Fruit fly (Drosophila melanogaster) whole organism, embryonic: ENCODE results near the gene CG14450.

Experiments
- Abd-B ChIP-seq: fragments of 200-800 bp; sonication (Bioruptor generic); optimal IDR thresholded peaks from 2 replicates; lab custom pipeline; 2018; ENCODE audit warnings: missing biosample characterization, mild to moderate bottlenecking, missing genetic modification characterization, moderate library complexity
- CG10274 ChIP-seq: fragments of 200-800 bp; sonication (Bioruptor generic); optimal IDR thresholded peaks from 3 replicates; lab custom pipeline; 2017; ENCODE audit warnings: missing biosample characterization, mild to moderate bottlenecking, missing genetic modification characterization
- CG10979 ChIP-seq: fragments of 200-800 bp; sonication (Bioruptor generic); optimal IDR thresholded peaks from 2 replicates; lab custom pipeline; 2018; ENCODE audit warnings: missing biosample characterization, mild to moderate bottlenecking, missing genetic modification characterization, moderate library complexity
- CG18011 ChIP-seq: fragments of 200-800 bp; sonication (Bioruptor generic); optimal IDR thresholded peaks from 2 replicates; lab custom pipeline; 2017; ENCODE audit warnings: missing biosample characterization, missing genetic modification characterization, mild to moderate bottlenecking, moderate library complexity, missing genotype
- CG2889 ChIP-seq: fragments of 200-800 bp; sonication (Bioruptor generic); IDR thresholded peaks from 3 replicates; pipeline ENCODE4 v1.3.6; 2022; ENCODE audit warnings: missing biosample characterization, missing genetic modification characterization
- CG34422 ChIP-seq: fragments of 200-800 bp; sonication (Bioruptor generic); IDR thresholded peaks from 3 replicates; pipeline ENCODE4 v1.3.6; 2022; ENCODE audit warnings: missing biosample characterization, missing genetic modification characterization
- CG3726 ChIP-seq: fragments of 200-800 bp; sonication (Bioruptor generic); IDR thresholded peaks from 3 replicates; pipeline ENCODE4, ENCODE4 v1.3.6; 2022; ENCODE audit warnings: missing biosample characterization, missing genetic modification characterization
- CG4282 ChIP-seq: fragments of 200-800 bp; sonication (Bioruptor generic); optimal IDR thresholded peaks from 2 replicates; lab custom pipeline; 2016; ENCODE audit warnings: missing biosample characterization, missing genetic modification characterization
- CG6683 ChIP-seq: fragments of 200-800 bp; sonication (Bioruptor generic); optimal IDR thresholded peaks from 2 replicates; lab custom pipeline; 2017; ENCODE audit warnings: missing biosample characterization, mild to moderate bottlenecking, missing genetic modification characterization, missing genetic modification reagents
- CG6813 ChIP-seq: fragments of 200-800 bp; sonication (Bioruptor generic); optimal IDR thresholded peaks from 2 replicates; lab custom pipeline; 2017; ENCODE audit warnings: missing biosample characterization, missing genetic modification characterization, mild to moderate bottlenecking, moderate library complexity, missing genetic modification reagents
- CG7786 ChIP-seq: fragments of 200-800 bp; sonication (Bioruptor generic); optimal IDR thresholded peaks from 2 replicates; lab custom pipeline; 2016; ENCODE audit warnings: missing biosample characterization, missing genetic modification characterization
- CG7987 ChIP-seq: fragments of 200-800 bp; sonication (Bioruptor generic); optimal IDR thresholded peaks from 2 replicates; lab custom pipeline; 2018; ENCODE audit warnings: missing biosample characterization, mild to moderate bottlenecking, missing genetic modification characterization, moderate library complexity
- CG8290 ChIP-seq, 3 experiments: fragments of 200-800 bp; sonication (Bioruptor generic); optimal IDR thresholded peaks; 2 replicates each; lab custom pipeline; 2016 to 2019; ENCODE audit warnings: missing biosample characterization in 3 of 3, missing genetic modification characterization in 3 of 3, mild to moderate bottlenecking in 2 of 3, moderate library complexity in 1 of 3
- CTCF ChIP-seq: fragments of 200-800 bp; sonication (Bioruptor generic); optimal IDR thresholded peaks from 2 replicates; lab custom pipeline; 2017; ENCODE audit warnings: missing biosample characterization, mild to moderate bottlenecking, missing genetic modification characterization, moderate library complexity
- CkIIα-i1 ChIP-seq: fragments of 200-800 bp; sonication (Bioruptor generic); IDR thresholded peaks from 2 replicates; pipeline ENCODE4 v1.3.6; 2022; ENCODE audit warnings: missing biosample characterization, missing genetic modification characterization
- Dll ChIP-seq: fragments of 200-800 bp; sonication (Bioruptor generic); IDR thresholded peaks from 4 replicates; pipeline ENCODE4 v1.3.6; 2022; ENCODE audit warnings: missing biosample characterization, missing genetic modification characterization; ENCODE audit not compliant: partially characterized antibody
- E2f2 ChIP-seq: fragments of 200-800 bp; sonication (Bioruptor generic); IDR thresholded peaks from 2 replicates; pipeline ENCODE4 v1.3.6; 2022; ENCODE audit warnings: missing biosample characterization, missing genetic modification characterization
- Ets65A ChIP-seq: fragments of 200-800 bp; sonication (Bioruptor generic); peaks from one replicate; lab custom pipeline; 2016; ENCODE audit warnings: missing biosample characterization, missing genetic modification characterization
- H2.0 ChIP-seq: fragments of 200-800 bp; sonication (Bioruptor generic); IDR thresholded peaks from 2 replicates; pipeline ENCODE4 v1.3.6; 2022; ENCODE audit warnings: missing biosample characterization, missing genetic modification characterization
- HHEX ChIP-seq: fragments of 200-800 bp; sonication (Bioruptor generic); optimal IDR thresholded peaks from 3 replicates; lab custom pipeline; 2017; ENCODE audit warnings: missing biosample characterization, mild to moderate bottlenecking, missing genetic modification characterization, missing genetic modification reagents
- HLHmδ ChIP-seq: fragments of 200-800 bp; sonication (Bioruptor generic); optimal IDR thresholded peaks from 2 replicates; lab custom pipeline; 2018; ENCODE audit warnings: missing biosample characterization, mild to moderate bottlenecking, missing genetic modification characterization, moderate library complexity
- Hey ChIP-seq: fragments of 200-800 bp; sonication (Bioruptor generic); optimal IDR thresholded peaks from 3 replicates; lab custom pipeline; 2018; ENCODE audit warnings: missing biosample characterization, mild to moderate bottlenecking, missing genetic modification characterization
- Myb ChIP-seq: fragments of 200-800 bp; sonication (Bioruptor generic); optimal IDR thresholded peaks from 2 replicates; lab custom pipeline; 2016; ENCODE audit warnings: missing biosample characterization, missing genetic modification characterization
- Neu2 ChIP-seq: fragments of 200-800 bp; sonication (Bioruptor generic); optimal IDR thresholded peaks from 3 replicates; lab custom pipeline; 2016; ENCODE audit warnings: missing biosample characterization, missing genetic modification characterization, borderline replicate concordance
- Optix ChIP-seq: fragments of 200-800 bp; sonication (Bioruptor generic); IDR thresholded peaks from 3 replicates; pipeline ENCODE4 v1.3.6; 2022; ENCODE audit warnings: missing biosample characterization, missing genetic modification characterization
- Sry-β ChIP-seq: fragments of 200-800 bp; sonication (Bioruptor generic); optimal IDR thresholded peaks from 2 replicates; lab custom pipeline; 2018; ENCODE audit warnings: missing biosample characterization, mild to moderate bottlenecking, missing genetic modification characterization, moderate library complexity
- ap ChIP-seq: fragments of 200-800 bp; sonication (Bioruptor generic); IDR thresholded peaks from 2 replicates; pipeline ENCODE4 v1.3.6; 2022; ENCODE audit warnings: missing biosample characterization, missing genetic modification characterization
- ash1 ChIP-seq: fragments of 200-800 bp; sonication (Bioruptor generic); optimal IDR thresholded peaks from 2 replicates; lab custom pipeline; 2018; ENCODE audit warnings: missing biosample characterization, mild to moderate bottlenecking, missing genetic modification characterization
- ato ChIP-seq: fragments of 200-800 bp; sonication (Bioruptor generic); IDR thresholded peaks from 2 replicates; pipeline ENCODE4 v1.3.6; 2022; ENCODE audit warnings: missing biosample characterization, missing genetic modification characterization; ENCODE audit not compliant: partially characterized antibody
- bsh ChIP-seq, 2 experiments: fragments of 200-800 bp; sonication (Bioruptor generic); optimal IDR thresholded peaks; 2 replicates each; lab custom pipeline; 2017 to 2018; ENCODE audit warnings: mild to moderate bottlenecking in 2 of 2, missing biosample characterization in 2 of 2, missing genetic modification characterization in 2 of 2, moderate library complexity in 1 of 2
- cad ChIP-seq: fragments of >200 bp; optimal IDR thresholded peaks from 2 replicates; lab custom pipeline; 2017; ENCODE audit warnings: missing biosample characterization, missing genetic modification characterization
- dmrt11E ChIP-seq: fragments of 200-800 bp; sonication (Bioruptor generic); optimal IDR thresholded peaks from 3 replicates; lab custom pipeline; 2018; ENCODE audit warnings: missing biosample characterization, mild to moderate bottlenecking, missing genetic modification characterization, moderate library complexity
- dmrt99B ChIP-seq: fragments of 200-800 bp; sonication (Bioruptor generic); optimal IDR thresholded peaks from 2 replicates; lab custom pipeline; 2018; ENCODE audit warnings: missing biosample characterization, mild to moderate bottlenecking, missing genetic modification characterization, moderate library complexity
- gem ChIP-seq: fragments of 200-800 bp; sonication (Bioruptor generic); optimal IDR thresholded peaks from 2 replicates; lab custom pipeline; 2019; ENCODE audit warnings: missing biosample characterization, mild to moderate bottlenecking, missing genetic modification characterization, moderate library complexity
- gfzf ChIP-seq: fragments of 200-800 bp; sonication (Bioruptor generic); optimal IDR thresholded peaks from 2 replicates; lab custom pipeline; 2016; ENCODE audit warnings: missing biosample characterization, mild to moderate bottlenecking, missing genetic modification characterization, moderate library complexity
- gsb-n ChIP-seq: fragments of 200-800 bp; sonication (Bioruptor generic); optimal IDR thresholded peaks from 3 replicates; lab custom pipeline; 2018; ENCODE audit warnings: missing biosample characterization, mild to moderate bottlenecking, missing genetic modification characterization
- hbn ChIP-seq: fragments of 200-800 bp; sonication (Bioruptor generic); IDR thresholded peaks from 2 replicates; pipeline ENCODE4 v1.3.6; 2022; ENCODE audit warnings: missing biosample characterization, missing genetic modification characterization; ENCODE audit not compliant: partially characterized antibody
- lola ChIP-seq, 3 experiments: fragments of >200 bp in 2 of 3; fragments of 200-800 bp in 1 of 3; sonication (Bioruptor generic) in 1 of 3; optimal IDR thresholded peaks; 2 replicates each; lab custom pipeline; 2017 to 2019; ENCODE audit warnings: missing biosample characterization in 3 of 3, missing genetic modification characterization in 3 of 3, mild to moderate bottlenecking in 1 of 3, moderate library complexity in 1 of 3
- nmo ChIP-seq: fragments of 200-800 bp; sonication (Bioruptor generic); optimal IDR thresholded peaks from 2 replicates; lab custom pipeline; 2018; ENCODE audit warnings: missing biosample characterization, mild to moderate bottlenecking, missing genetic modification characterization, moderate library complexity
- oc ChIP-seq: fragments of 200-800 bp; sonication (Bioruptor generic); optimal IDR thresholded peaks from 2 replicates; lab custom pipeline; 2018; ENCODE audit warnings: missing biosample characterization, mild to moderate bottlenecking, missing genetic modification characterization, moderate library complexity
- peb ChIP-seq: fragments of 200-800 bp; sonication (Bioruptor generic); IDR thresholded peaks from 2 replicates; pipeline ENCODE4 v1.3.6; 2022; ENCODE audit warnings: missing biosample characterization, missing genetic modification characterization
- pita ChIP-seq: fragments of 200-800 bp; sonication (Bioruptor generic); optimal IDR thresholded peaks from 2 replicates; lab custom pipeline; 2017; ENCODE audit warnings: missing biosample characterization, mild to moderate bottlenecking, missing genetic modification characterization
- psq ChIP-seq: fragments of 200-800 bp; sonication (Bioruptor generic); optimal IDR thresholded peaks from 2 replicates; lab custom pipeline; 2017; ENCODE audit warnings: missing biosample characterization, missing genetic modification characterization
- repo ChIP-seq: fragments of 200-800 bp; sonication (Bioruptor generic); optimal IDR thresholded peaks from 2 replicates; lab custom pipeline; 2016; ENCODE audit warnings: missing biosample characterization, missing genetic modification characterization
- row ChIP-seq: fragments of 200-800 bp; sonication (Bioruptor generic); IDR thresholded peaks from 3 replicates; pipeline ENCODE4 v1.3.6; 2022; ENCODE audit warnings: missing biosample characterization, missing genetic modification characterization
- slp2 ChIP-seq: fragments of 200-800 bp; sonication (Bioruptor generic); optimal IDR thresholded peaks from 2 replicates; lab custom pipeline; 2016; ENCODE audit warnings: missing biosample characterization, missing genetic modification characterization
- ssp ChIP-seq: fragments of 200-800 bp; sonication (Bioruptor generic); IDR thresholded peaks from 2 replicates; pipeline ENCODE4 v1.3.6; 2022; ENCODE audit warnings: missing biosample characterization, missing genetic modification characterization
- zen2 ChIP-seq: fragments of 200-800 bp; sonication (Bioruptor generic); IDR thresholded peaks from 3 replicates; pipeline ENCODE4 v1.3.6; 2022; ENCODE audit warnings: missing biosample characterization, missing genetic modification characterization; ENCODE audit not compliant: partially characterized antibody

The CG14450 gene

dm6 chr3L:22741389-22742120 is 14.0 kb upstream of the CG14450 start, which contains the start of gene CG7369 (continued):
- no peak for TF ChIP-seq CG3726 (GFP tag; lab: Robert Waterston, UW)
- TF ChIP-seq CG2889 (GFP tag; lab: Robert Waterston, UW), result peak; percentile 70; the same call in 1 of the 3 replicates
- peak; percentile 62 for TF ChIP-seq CG10274 (GFP tag; lab: Kevin White, UChicago)
- TF ChIP-seq row, result peak; percentile 96
- peak; percentile 70 for TF ChIP-seq CG6683 (GFP tag; lab: Kevin White, UChicago)
- TF ChIP-seq E2f2, result peak; percentile 68
- peak; percentile 76 for TF ChIP-seq dmrt99B (tag; lab: Kevin White, UChicago)
- peak; percentile 47 for TF ChIP-seq ap (GFP tag; lab: Robert Waterston, UW)
- TF ChIP-seq Abd-B (GFP tag; lab: Kevin White, UChicago), result peak; percentile 87
- TF ChIP-seq dmrt11E, result peak; percentile 72
- peak; percentile 67 for TF ChIP-seq hbn (GFP tag; lab: Robert Waterston, UW)
- peak; percentile 77 for TF ChIP-seq CG7786 (GFP tag; lab: Kevin White, UChicago)
- peak; percentile 56; the same call in 1 of the 2 replicates for TF ChIP-seq CkIIα-i1
- peak; percentile 49 for TF ChIP-seq H2.0 (GFP tag; lab: Robert Waterston, UW)
- TF ChIP-seq ssp (GFP tag; lab: Robert Waterston, UW), result peak; percentile 83
- peak; percentile 62 for TF ChIP-seq Myb (GFP tag; lab: Kevin White, UChicago)
- TF ChIP-seq HHEX (GFP tag; lab: Kevin White, UChicago), result peak; percentile 80
- peak in 1 of 3 experiments; percentile 71 for TF ChIP-seq lola (GFP tag; optimal IDR thresholded peaks at IDR 0.05; lab: Kevin White, UChicago)
- TF ChIP-seq pita (GFP tag; lab: Kevin White, UChicago), result no peak
- TF ChIP-seq gsb-n (tag; lab: Kevin White, UChicago), result peak; percentile 82
- TF ChIP-seq slp2 (GFP tag; lab: Kevin White, UChicago), result peak; percentile 37
- TF ChIP-seq nmo (GFP tag; lab: Kevin White, UChicago), result peak; percentile 89
- peak; percentile 38 for TF ChIP-seq CG7987 (GFP tag; lab: Kevin White, UChicago)
- TF ChIP-seq CTCF, result peak; percentile 10
- peak; percentile 47 for TF ChIP-seq oc (tag; lab: Kevin White, UChicago)
- peak; percentile 79 for TF ChIP-seq CG18011 (GFP tag; lab: Kevin White, UChicago)
- TF ChIP-seq zen2 (GFP tag; lab: Robert Waterston, UW), result peak; percentile 34; the same call in 1 of the 3 replicates
- TF ChIP-seq peb (GFP tag; lab: Robert Waterston, UW), result peak; percentile 57; the same call in 1 of the 2 replicates
- peak; percentile 85 for TF ChIP-seq gem (tag; lab: Kevin White, UChicago)
- no peak for TF ChIP-seq ato (GFP tag; lab: Robert Waterston, UW)
- peak; percentile 68 for TF ChIP-seq Optix (GFP tag; lab: Robert Waterston, UW)
- peak; percentile 81 for TF ChIP-seq Sry-β (GFP tag; lab: Kevin White, UChicago)
- TF ChIP-seq CG4282, result peak; percentile 53
- TF ChIP-seq cad (GFP tag; lab: Kevin White, UChicago), result no peak
- peak; percentile 72 for TF ChIP-seq CG34422
- peak; percentile 98 for TF ChIP-seq Ets65A (GFP tag; lab: Kevin White, UChicago)
- TF ChIP-seq Neu2, result no peak
- peak; percentile 66 for TF ChIP-seq CG10979 (tag; lab: Kevin White, UChicago)
- peak; percentile 60 for TF ChIP-seq repo
- peak; percentile 86 for TF ChIP-seq CG8290 (GFP tag; optimal IDR thresholded peaks at IDR 0.05; lab: Kevin White, UChicago)
- peak; percentile 85 to 86 for TF ChIP-seq CG8290 (tag; optimal IDR thresholded peaks at IDR 0.05; lab: Kevin White, UChicago)
- no peak for TF ChIP-seq gfzf
- TF ChIP-seq ash1 (GFP tag; lab: Kevin White, UChicago), result no peak
- TF ChIP-seq bsh (GFP tag; optimal IDR thresholded peaks at IDR 0.05; lab: Kevin White, UChicago), result peak; percentile 32 to 54
- peak; percentile 41 for TF ChIP-seq HLHmδ (GFP tag; lab: Kevin White, UChicago)
- no peak for TF ChIP-seq CG6813
- TF ChIP-seq Hey (tag; lab: Kevin White, UChicago), result peak; percentile 10
- TF ChIP-seq psq (GFP tag; lab: Kevin White, UChicago), result peak; percentile 56
- peak; percentile 91 for TF ChIP-seq Dll (GFP tag; lab: Robert Waterston, UW)
